Fruit fly (Drosophila melanogaster) Kc167 (cell line): ENCODE results near the gene CG34384.

Source experiments
- Myc ChIP-seq: fragments of >200 bp; optimal IDR thresholded peaks from 2 replicates; lab custom pipeline; 2017; ENCODE audit warnings: missing external identifiers
- Sin3A ChIP-seq: fragments of >200 bp; optimal IDR thresholded peaks from 2 replicates; lab custom pipeline; 2018; ENCODE audit warnings: missing external identifiers
- h ChIP-seq: fragments of >200 bp; optimal IDR thresholded peaks from 3 replicates; lab custom pipeline; 2018; ENCODE audit warnings: missing external identifiers
- insv ChIP-seq: fragments of >200 bp; optimal IDR thresholded peaks from 3 replicates; lab custom pipeline; 2018; ENCODE audit warnings: missing external identifiers
- psq ChIP-seq: fragments of >200 bp; optimal IDR thresholded peaks from 2 replicates; lab custom pipeline; 2017; ENCODE audit warnings: missing external identifiers
- ttk ChIP-seq: sonication (Bioruptor generic); optimal IDR thresholded peaks from 2 replicates; lab custom pipeline; 2017; ENCODE audit warnings: missing external identifiers

CG34384 gene

dm6 chr3R:7895457-7895856 lies 81.3 kb downstream of the CG34384 start:
- no peak for TF ChIP-seq Myc
- TF ChIP-seq ttk (lab: Kevin White, UChicago) = no peak
- TF ChIP-seq h (lab: Kevin White, UChicago) = no peak
- TF ChIP-seq psq (lab: Kevin White, UChicago) = no peak
- TF ChIP-seq insv (lab: Kevin White, UChicago) = no peak
- no peak for TF ChIP-seq Sin3A (lab: Kevin White, UChicago)

dm6 chr3R:7899277-7899676 lies 85.1 kb downstream of the CG34384 start:
- no peak for TF ChIP-seq h (lab: Kevin White, UChicago)

DNA sequence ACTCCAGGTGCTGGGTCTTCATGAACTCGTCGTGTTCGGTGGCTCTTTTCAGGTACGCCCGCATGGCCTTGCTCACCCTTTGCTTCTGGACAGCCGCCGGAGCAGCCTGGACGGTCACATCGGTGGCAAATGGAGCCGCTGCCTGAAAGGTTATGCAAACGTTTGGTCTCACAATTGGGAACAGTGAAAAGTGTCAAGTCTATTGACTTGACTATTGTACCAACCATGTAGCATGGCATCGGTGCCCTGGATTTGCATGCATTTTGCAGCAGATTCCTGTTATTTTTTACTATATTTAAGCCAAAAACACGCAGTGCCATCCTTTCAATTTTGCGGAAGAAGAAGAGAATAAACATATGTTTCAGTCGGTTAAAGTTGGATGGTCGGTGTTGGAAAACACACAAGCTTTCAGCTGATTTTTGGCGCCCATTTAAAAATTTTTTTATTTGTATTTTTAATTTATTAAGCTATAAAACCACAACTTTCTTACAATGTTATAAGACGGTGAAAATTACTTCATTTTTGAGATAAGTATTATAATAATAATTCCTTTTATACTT lies 88.2 kb downstream of the CG34384 start, which contains the start of gene mRpS9:
Gene mRpS9, minus strand, starts transcription at position 355 of the 560 bp plus-strand sequence.
- no peak for TF ChIP-seq h (lab: Kevin White, UChicago)
- no peak for TF ChIP-seq Sin3A (lab: Kevin White, UChicago)
- TF ChIP-seq psq (lab: Kevin White, UChicago) = no peak
- TF ChIP-seq Myc = no peak
- TF ChIP-seq insv (lab: Kevin White, UChicago) = no peak
- TF ChIP-seq ttk (lab: Kevin White, UChicago) = no peak
